Fruit fly (Drosophila melanogaster): ENCODE measurements around the gene Alms1a.

dm6 chrX:4604107-4604506 lies 31.7 kb downstream of the Alms1a start:
- TF ChIP-seq Sin3A (optimal IDR thresholded peaks at IDR 0.05) (no peak), ttk (optimal IDR thresholded peaks at IDR 0.05) (no peak), h (optimal IDR thresholded peaks at IDR 0.05) (no peak), Myc (optimal IDR thresholded peaks at IDR 0.05) (no peak), insv (optimal IDR thresholded peaks at IDR 0.05) (no peak), psq (optimal IDR thresholded peaks at IDR 0.05) (no peak)
